Worm (Caenorhabditis elegans) whole organism, mixed stage, embryonic: ENCODE data around the gene gegf-1.

Experiments
- blmp-1 ChIP-seq: fragments of 150-350 bp; optimal IDR thresholded peaks from 2 replicates; lab custom pipeline; 2014; ENCODE audit warnings: missing biosample characterization, missing genetic modification characterization
- ceh-83 ChIP-seq: fragments of 200-800 bp; sonication (Bioruptor generic); optimal IDR thresholded peaks from 2 replicates; lab custom pipeline; 2018; ENCODE audit warnings: mild to moderate bottlenecking, missing genetic modification characterization, missing compliant biosample characterization
- drap-1 ChIP-seq: fragments of 200-800 bp; sonication (Bioruptor generic); optimal IDR thresholded peaks from 3 replicates; lab custom pipeline; 2018; ENCODE audit warnings: mild to moderate bottlenecking, missing genetic modification characterization, missing compliant biosample characterization
- elt-3 ChIP-seq: fragments of 150-350 bp; optimal IDR thresholded peaks from 2 replicates; lab custom pipeline; 2014; ENCODE audit warnings: missing biosample characterization, missing genetic modification characterization
- lin-13 ChIP-seq: fragments of 150-350 bp; optimal IDR thresholded peaks from 2 replicates; lab custom pipeline; 2014; ENCODE audit warnings: missing biosample characterization, missing genetic modification characterization
- lsy-2 ChIP-seq: fragments of 150-350 bp; optimal IDR thresholded peaks from 2 replicates; lab custom pipeline; 2014; ENCODE audit warnings: missing biosample characterization, missing genetic modification characterization
- nhr-12 ChIP-seq: fragments of 150-350 bp; optimal IDR thresholded peaks from 2 replicates; lab custom pipeline; 2014; ENCODE audit warnings: missing biosample characterization, missing genetic modification characterization
- nhr-237 ChIP-seq: fragments of 150-350 bp; optimal IDR thresholded peaks from 2 replicates; lab custom pipeline; 2014; ENCODE audit warnings: missing biosample characterization, missing genetic modification characterization
- pha-4 ChIP-seq: fragments of 150-350 bp; optimal IDR thresholded peaks from 2 replicates; lab custom pipeline; 2018; ENCODE audit warnings: missing biosample characterization, missing genetic modification reagents, missing genetic modification characterization
- snpc-4 ChIP-seq: fragments of 150-350 bp; optimal IDR thresholded peaks from 2 replicates; lab custom pipeline; 2014; ENCODE audit warnings: missing biosample characterization, missing genetic modification characterization
- unc-39 ChIP-seq: fragments of 150-350 bp; optimal IDR thresholded peaks from 2 replicates; lab custom pipeline; 2014; ENCODE audit warnings: missing biosample characterization, missing genetic modification characterization
- unc-62 ChIP-seq: fragments of 150-350 bp; optimal IDR thresholded peaks from 2 replicates; lab custom pipeline; 2014; ENCODE audit warnings: missing biosample characterization, missing genetic modification reagents, missing genetic modification characterization

DNA sequence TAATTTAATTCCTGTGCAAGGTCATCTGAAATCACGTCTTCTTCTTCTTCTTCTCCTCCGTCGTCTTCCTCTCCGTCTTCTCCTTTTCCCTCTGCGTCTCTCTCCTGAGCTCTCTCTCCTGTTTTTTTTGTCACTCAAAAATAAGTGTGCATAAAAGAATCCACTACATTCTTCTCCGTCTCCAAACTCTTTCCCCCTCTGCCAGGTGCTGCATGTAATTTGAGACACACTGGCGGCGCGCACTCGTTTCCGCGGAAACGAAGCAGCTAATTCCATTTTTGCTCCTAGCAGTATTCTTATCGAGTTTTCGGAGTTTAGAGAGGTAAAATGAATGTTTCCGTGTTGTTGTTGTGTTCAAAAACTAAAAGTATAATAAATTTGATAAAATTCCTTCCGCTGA lies 28.4 kb upstream of the gegf-1 start:
- TF ChIP-seq blmp-1 (tag; lab: Kevin White, UChicago): no peak
- TF ChIP-seq nhr-237: no peak
- TF ChIP-seq drap-1 (GFP tag; lab: Kevin White, UChicago): no peak
- TF ChIP-seq lsy-2 (tag; lab: Kevin White, UChicago): no peak
- no peak for TF ChIP-seq pha-4 (tag; lab: Kevin White, UChicago)
- TF ChIP-seq ceh-83 (GFP tag; lab: Kevin White, UChicago): no peak
- TF ChIP-seq unc-39: no peak
- no peak for TF ChIP-seq unc-62 (GFP tag; lab: Kevin White, UChicago)
- no peak for TF ChIP-seq snpc-4
- TF ChIP-seq nhr-12 (tag; lab: Kevin White, UChicago): no peak
- TF ChIP-seq elt-3 (tag; lab: Kevin White, UChicago): no peak
- no peak for TF ChIP-seq lin-13 (tag; lab: Kevin White, UChicago)
